Worm (Caenorhabditis elegans): ENCODE measurements around the gene F14H3.12.

DNA sequence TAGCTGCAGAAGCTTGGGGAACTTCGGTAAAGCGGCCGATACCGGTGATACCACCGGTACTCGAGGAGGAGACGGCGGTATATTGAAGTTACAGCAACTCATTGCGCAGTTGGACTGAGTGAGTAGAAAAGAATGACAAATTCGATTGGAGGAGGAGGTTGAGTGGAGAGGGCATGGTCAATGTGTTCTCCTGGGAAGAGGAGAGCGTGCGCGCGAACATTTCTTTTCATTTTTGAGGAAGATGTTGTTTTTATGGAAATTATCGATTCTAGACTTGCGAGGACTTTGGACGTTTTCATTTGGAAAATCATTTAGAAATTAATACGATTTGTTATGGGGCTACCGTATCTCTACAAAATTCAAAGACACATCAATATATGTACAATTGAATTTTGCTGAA is 45.9 kb downstream of the F14H3.12 start:
- TF ChIP-seq flt-1 (GFP tag; IDR thresholded peaks at IDR 0.05) (no peak), hmg-4 (GFP tag; optimal IDR thresholded peaks at IDR 0.05) (no peak), ama-1 (optimal IDR thresholded peaks at IDR 0.05) (no peak), pes-1 (GFP tag; IDR thresholded peaks at IDR 0.05) (no peak), tbx-37 (GFP tag; conservative IDR thresholded peaks at IDR 0.05) (no peak), hmbx-1 (tag; optimal IDR thresholded peaks at IDR 0.05) (no peak), hnd-1 (tag; optimal IDR thresholded peaks at IDR 0.05) (no peak), tbx-11 (GFP tag; IDR thresholded peaks at IDR 0.05) (no peak), sea-1 (GFP tag; conservative IDR thresholded peaks at IDR 0.05) (no peak), aly-1 (tag; optimal IDR thresholded peaks at IDR 0.05) (no peak), scrt-1 (GFP tag; IDR thresholded peaks at IDR 0.05) (no peak)
